Worm (Caenorhabditis elegans): ENCODE measurements around the gene F26G1.9.
A peak's percentile ranks its signal among the peaks of the same experiment; 100 is the strongest.

ce11 chrII:4736585-4736984 lies 37.2 kb downstream of the F26G1.9 start:
- no peak for TF ChIP-seq egl-27 (tag; optimal IDR thresholded peaks at IDR 0.05)
- no peak for TF ChIP-seq zip-4 (GFP tag; optimal IDR thresholded peaks at IDR 0.05)
- no peak for TF ChIP-seq fkh-8 (tag; optimal IDR thresholded peaks at IDR 0.05)
- TF ChIP-seq nhr-12 (tag; optimal IDR thresholded peaks at IDR 0.05) = no peak
- TF ChIP-seq unc-62 (GFP tag; optimal IDR thresholded peaks at IDR 0.05) = no peak
- no peak for TF ChIP-seq lin-39 (tag; optimal IDR thresholded peaks at IDR 0.05)
- no peak for TF ChIP-seq ztf-4 (tag; optimal IDR thresholded peaks at IDR 0.05)
- TF ChIP-seq zag-1 (tag; optimal IDR thresholded peaks at IDR 0.05) = no peak
- no peak for TF ChIP-seq C34B4.2 (tag; optimal IDR thresholded peaks at IDR 0.05)
- TF ChIP-seq lin-13 (GFP tag; optimal IDR thresholded peaks at IDR 0.05) = no peak
- no peak for TF ChIP-seq grh-1 (GFP tag; IDR thresholded peaks at IDR 0.05)
- TF ChIP-seq lsy-2 (tag; optimal IDR thresholded peaks at IDR 0.05) = peak; percentile 19 to 20
- no peak for TF ChIP-seq C04F5.9 (tag; optimal IDR thresholded peaks at IDR 0.05)
- TF ChIP-seq lin-35 (GFP tag; optimal IDR thresholded peaks at IDR 0.05) = no peak
